Worm (Caenorhabditis elegans) whole organism, L1 larva: Measurements from ENCODE around the gene nhr-19.

ENCODE experiments used
- C04F5.9 ChIP-seq: sonication (generic microtip); optimal IDR thresholded peaks from 2 replicates; lab custom pipeline; 2016; ENCODE audit warnings: missing genetic modification characterization, missing compliant biosample characterization
- C34B4.2 ChIP-seq: sonication (generic microtip); optimal IDR thresholded peaks from 2 replicates; lab custom pipeline; 2017; ENCODE audit warnings: mild to moderate bottlenecking, missing genetic modification characterization, missing compliant biosample characterization
- Y116A8C.19 ChIP-seq: sonication (generic microtip); optimal IDR thresholded peaks from 2 replicates; lab custom pipeline; 2016; ENCODE audit warnings: missing compliant biosample characterization, missing genetic modification characterization, borderline replicate concordance
- aha-1 ChIP-seq: fragments of 150-350 bp; optimal IDR thresholded peaks from 2 replicates; lab custom pipeline; 2014; ENCODE audit warnings: missing biosample characterization, missing genetic modification characterization
- aly-2 ChIP-seq: fragments of 150-350 bp; optimal IDR thresholded peaks from 2 replicates; lab custom pipeline; 2014; ENCODE audit warnings: missing biosample characterization, missing genetic modification characterization
- ama-1 ChIP-seq: fragments of 150-350 bp; optimal IDR thresholded peaks from 2 replicates; lab custom pipeline; 2014
- ceh-63 ChIP-seq: fragments of 200-800 bp; sonication (Bioruptor generic); optimal IDR thresholded peaks from 2 replicates; lab custom pipeline; 2018; ENCODE audit warnings: mild to moderate bottlenecking, missing genetic modification characterization, missing compliant biosample characterization
- ceh-90 ChIP-seq: sonication (generic microtip); optimal IDR thresholded peaks from 2 replicates; lab custom pipeline; 2016; ENCODE audit warnings: missing genetic modification characterization, missing compliant biosample characterization
- ces-1 ChIP-seq: fragments of 150-350 bp; optimal IDR thresholded peaks from 2 replicates; lab custom pipeline; 2014; ENCODE audit warnings: missing biosample characterization, missing genetic modification reagents, missing genetic modification characterization
- dsc-1 ChIP-seq: sonication (generic microtip); optimal IDR thresholded peaks from 2 replicates; lab custom pipeline; 2016; ENCODE audit warnings: mild to moderate bottlenecking, missing genetic modification characterization, missing compliant biosample characterization
- efl-1 ChIP-seq, 4 experiments: fragments of 150-350 bp; optimal IDR thresholded peaks in 3 of 4; peaks in 1 of 4; 1 replicate in 1 of 4; 2 replicates in 3 of 4; lab custom pipeline; 2014; ENCODE audit warnings: missing biosample characterization in 2 of 4, missing genetic modification characterization in 2 of 4, missing genetic modification reagents in 2 of 4
- efl-3 ChIP-seq: fragments of 200-800 bp; sonication (Bioruptor generic); optimal IDR thresholded peaks from 2 replicates; lab custom pipeline; 2018; ENCODE audit warnings: mild to moderate bottlenecking, missing genetic modification characterization, missing compliant biosample characterization
- egl-13 ChIP-seq: sonication (generic microtip); optimal IDR thresholded peaks from 2 replicates; lab custom pipeline; 2016; ENCODE audit warnings: missing genotype, missing genetic modification reagents, missing genetic modification characterization, missing compliant biosample characterization
- egl-27 ChIP-seq, 2 experiments: fragments of 150-350 bp in 1 of 2; sonication (generic microtip); optimal IDR thresholded peaks; 3 replicates each; lab custom pipeline; 2017 to 2018; ENCODE audit warnings: missing biosample characterization in 2 of 2, missing genetic modification characterization in 2 of 2, missing genetic modification reagents in 2 of 2
- elt-3 ChIP-seq, 6 experiments: fragments of 150-350 bp in 1 of 6; sonication (generic microtip); optimal IDR thresholded peaks; 2 replicates each; lab custom pipeline; 2017 to 2018; ENCODE audit warnings: missing biosample characterization in 6 of 6, missing genetic modification characterization in 6 of 6, inconsistent platforms in 1 of 6
- ets-5 ChIP-seq: fragments of 200-800 bp; sonication (Bioruptor generic); IDR thresholded peaks from 2 replicates; pipeline ENCODE4 v1.3.6; 2022; ENCODE audit warnings: missing genetic modification characterization, missing compliant biosample characterization
- fkh-10 ChIP-seq: sonication (generic microtip); optimal IDR thresholded peaks from 2 replicates; lab custom pipeline; 2017; ENCODE audit warnings: missing biosample characterization, missing genetic modification reagents, missing genetic modification characterization
- fkh-8 ChIP-seq: sonication (generic microtip); optimal IDR thresholded peaks from 2 replicates; lab custom pipeline; 2016; ENCODE audit warnings: mild to moderate bottlenecking, missing genetic modification characterization, missing compliant biosample characterization
- fos-1 ChIP-seq: fragments of 150-350 bp; optimal IDR thresholded peaks from 2 replicates; lab custom pipeline; 2014; ENCODE audit warnings: missing biosample characterization, missing genetic modification characterization
- hlh-4 ChIP-seq: sonication (generic microtip); optimal IDR thresholded peaks from 2 replicates; lab custom pipeline; 2016; ENCODE audit warnings: mild to moderate bottlenecking, missing genetic modification characterization, missing compliant biosample characterization
- hpl-2 ChIP-seq: fragments of 150-350 bp; optimal IDR thresholded peaks from 2 replicates; lab custom pipeline; 2014; ENCODE audit warnings: missing biosample characterization, missing genetic modification reagents, missing genetic modification characterization
- irx-1 ChIP-seq: sonication (generic microtip); optimal IDR thresholded peaks from 2 replicates; lab custom pipeline; 2016; ENCODE audit warnings: missing genetic modification characterization, missing compliant biosample characterization
- isw-1 ChIP-seq: fragments of 200-800 bp; sonication (Bioruptor generic); IDR thresholded peaks from 2 replicates; pipeline ENCODE4 v1.3.6; 2022; ENCODE audit warnings: missing genetic modification characterization, missing compliant biosample characterization
- lin-13 ChIP-seq: fragments of 150-350 bp; optimal IDR thresholded peaks from 2 replicates; lab custom pipeline; 2014; ENCODE audit warnings: missing biosample characterization, missing genetic modification reagents, missing genetic modification characterization
- lin-14 ChIP-seq: fragments of 200-800 bp; sonication (Bioruptor generic); optimal IDR thresholded peaks from 2 replicates; lab custom pipeline; 2018; ENCODE audit warnings: mild to moderate bottlenecking, missing genetic modification characterization, moderate library complexity, missing compliant biosample characterization
- lin-15B ChIP-seq: fragments of 150-350 bp; sonication (generic microtip); optimal IDR thresholded peaks from 3 replicates; lab custom pipeline; 2014; ENCODE audit warnings: missing biosample characterization, missing genetic modification characterization
- lin-35 ChIP-seq, 2 experiments: fragments of 150-350 bp; optimal IDR thresholded peaks; 2 replicates each; lab custom pipeline; 2014; ENCODE audit warnings: missing biosample characterization in 2 of 2, missing genetic modification characterization in 2 of 2, missing genetic modification reagents in 2 of 2
- lsy-2 ChIP-seq, 2 experiments: fragments of 150-350 bp; optimal IDR thresholded peaks; 2 replicates each; lab custom pipeline; 2014; ENCODE audit warnings: missing biosample characterization in 2 of 2, missing genetic modification characterization in 2 of 2
- mdl-1 ChIP-seq, 2 experiments: fragments of 150-350 bp; optimal IDR thresholded peaks; 2 replicates each; lab custom pipeline; 2014 to 2017; ENCODE audit warnings: missing biosample characterization in 2 of 2, missing genetic modification characterization in 2 of 2, inconsistent platforms in 1 of 2
- mef-2 ChIP-seq: fragments of 150-350 bp; optimal IDR thresholded peaks from 2 replicates; lab custom pipeline; 2014; ENCODE audit warnings: missing biosample characterization, missing genetic modification characterization
- mep-1 ChIP-seq: fragments of 150-350 bp; optimal IDR thresholded peaks from 2 replicates; lab custom pipeline; 2014; ENCODE audit warnings: missing biosample characterization, missing genetic modification characterization
- nhr-11 ChIP-seq: fragments of 150-350 bp; optimal IDR thresholded peaks from 2 replicates; lab custom pipeline; 2014; ENCODE audit warnings: missing biosample characterization, missing genetic modification characterization
- nhr-19 ChIP-seq: fragments of 200-800 bp; sonication (Bioruptor generic); conservative IDR thresholded peaks from 2 replicates; pipeline ENCODE4 v1.3.6; 2022; ENCODE audit warnings: missing genetic modification characterization, missing compliant biosample characterization
- nhr-28 ChIP-seq: fragments of 150-350 bp; optimal IDR thresholded peaks from 2 replicates; lab custom pipeline; 2014; ENCODE audit warnings: missing biosample characterization, missing genetic modification characterization
- nhr-47 ChIP-seq: sonication (generic microtip); optimal IDR thresholded peaks from 2 replicates; lab custom pipeline; 2016; ENCODE audit warnings: mild to moderate bottlenecking, missing genetic modification characterization, moderate library complexity, missing compliant biosample characterization
- nhr-71 ChIP-seq: sonication (generic microtip); optimal IDR thresholded peaks from 2 replicates; lab custom pipeline; 2016; ENCODE audit warnings: mild to moderate bottlenecking, missing genetic modification characterization, moderate library complexity, missing compliant biosample characterization
- nhr-77 ChIP-seq: fragments of 150-350 bp; optimal IDR thresholded peaks from 2 replicates; lab custom pipeline; 2014; ENCODE audit warnings: missing biosample characterization, missing genetic modification characterization
- nhr-85 ChIP-seq: sonication (generic microtip); peaks from one replicate; lab custom pipeline; 2016; ENCODE audit warnings: missing genetic modification characterization, inconsistent platforms, missing compliant biosample characterization
- pag-3 ChIP-seq: sonication (generic microtip); optimal IDR thresholded peaks from 2 replicates; lab custom pipeline; 2017; ENCODE audit warnings: missing genetic modification characterization, mild to moderate bottlenecking, missing compliant biosample characterization, antibody characterized with exemption, borderline replicate concordance; ENCODE audit not compliant: insufficient read depth
- pax-3 ChIP-seq: fragments of 200-800 bp; sonication (Bioruptor generic); optimal IDR thresholded peaks from 2 replicates; lab custom pipeline; 2018; ENCODE audit warnings: mild to moderate bottlenecking, missing genetic modification characterization, moderate library complexity, missing compliant biosample characterization
- pqm-1 ChIP-seq: sonication (generic microtip); optimal IDR thresholded peaks from 3 replicates; lab custom pipeline; 2017; ENCODE audit warnings: missing biosample characterization, missing genetic modification characterization
- skn-1 ChIP-seq: fragments of 150-350 bp; optimal IDR thresholded peaks from 2 replicates; lab custom pipeline; 2014; ENCODE audit warnings: missing biosample characterization, missing genetic modification characterization
- snu-23 ChIP-seq: sonication (generic microtip); optimal IDR thresholded peaks from 2 replicates; lab custom pipeline; 2016; ENCODE audit warnings: missing genetic modification characterization, missing compliant biosample characterization
- sup-37 ChIP-seq: fragments of 200-800 bp; sonication (Bioruptor generic); optimal IDR thresholded peaks from 2 replicates; lab custom pipeline; 2018; ENCODE audit warnings: mild to moderate bottlenecking, missing genetic modification characterization, missing compliant biosample characterization
- swsn-7 ChIP-seq: sonication (generic microtip); optimal IDR thresholded peaks from 2 replicates; lab custom pipeline; 2016; ENCODE audit warnings: missing genetic modification characterization, missing compliant biosample characterization
- tlp-1 ChIP-seq: fragments of 150-350 bp; optimal IDR thresholded peaks from 2 replicates; lab custom pipeline; 2014; ENCODE audit warnings: missing biosample characterization, missing genetic modification characterization
- unc-130 ChIP-seq: fragments of 150-350 bp; optimal IDR thresholded peaks from 2 replicates; lab custom pipeline; 2017; ENCODE audit warnings: missing biosample characterization, missing genetic modification characterization, inconsistent platforms
- unc-62 ChIP-seq: fragments of 150-350 bp; optimal IDR thresholded peaks from 2 replicates; lab custom pipeline; 2014; ENCODE audit warnings: missing biosample characterization, missing genetic modification reagents, missing genetic modification characterization
- unc-86 ChIP-seq: sonication (generic microtip); optimal IDR thresholded peaks from 2 replicates; lab custom pipeline; 2016; ENCODE audit warnings: missing genetic modification characterization, missing compliant biosample characterization
- unc-98 ChIP-seq: fragments of 200-800 bp; sonication (Bioruptor generic); IDR thresholded peaks from 2 replicates; pipeline ENCODE4 v1.3.6; 2022; ENCODE audit warnings: missing genetic modification characterization, missing compliant biosample characterization
- xbp-1 ChIP-seq: sonication (generic microtip); optimal IDR thresholded peaks from 2 replicates; lab custom pipeline; 2016; ENCODE audit warnings: missing genetic modification characterization, missing compliant biosample characterization
- zip-4 ChIP-seq: fragments of 200-800 bp; sonication (Bioruptor generic); optimal IDR thresholded peaks from 2 replicates; lab custom pipeline; 2018; ENCODE audit warnings: mild to moderate bottlenecking, missing genetic modification characterization, moderate library complexity, missing compliant biosample characterization
- ztf-11 ChIP-seq, 2 experiments: sonication (generic microtip); optimal IDR thresholded peaks; 2 replicates each; lab custom pipeline; 2016 to 2017; ENCODE audit warnings: missing genetic modification characterization in 2 of 2, missing biosample characterization in 1 of 2, missing compliant biosample characterization in 1 of 2

Gene nhr-19

ce11 chrII:9646122-9646555, 40.8 kb upstream of the nhr-19 start:
- TF ChIP-seq hlh-4 (tag; lab: Kevin White, UChicago) (no peak), mdl-1 (tag; optimal IDR thresholded peaks at IDR 0.05; lab: Kevin White, UChicago) (peak in 1 of 2 experiments; percentile 75), nhr-19 (peak; percentile 60), swsn-7 (tag; lab: Kevin White, UChicago) (peak; percentile 70), egl-27 (tag; optimal IDR thresholded peaks at IDR 0.05; lab: Kevin White, UChicago) (no peak), nhr-11 (tag; lab: Kevin White, UChicago) (peak; percentile 56), ets-5 (GFP tag; lab: Robert Waterston, UW) (no peak), lin-35 (GFP tag; optimal IDR thresholded peaks at IDR 0.05; lab: Kevin White, UChicago) (peak; percentile 52 to 68), xbp-1 (peak; percentile 55), mef-2 (tag; lab: Kevin White, UChicago) (no peak), nhr-71 (peak; percentile 83), ztf-11 (tag; optimal IDR thresholded peaks at IDR 0.05; lab: Kevin White, UChicago) (peak in 1 of 2 experiments; percentile 73), lin-13 (peak; percentile 29), mep-1 (tag; lab: Kevin White, UChicago) (peak; percentile 90), isw-1 (peak; percentile 6; the same call in 1 of the 2 replicates), fkh-10 (GFP tag; lab: Kevin White, UChicago) (no peak), elt-3 (tag; optimal IDR thresholded peaks at IDR 0.05; lab: Kevin White, UChicago) (peak in 2 of 6 experiments; percentile 33 to 59), nhr-47 (tag; lab: Kevin White, UChicago) (peak; percentile 60), hpl-2 (GFP tag; lab: Kevin White, UChicago) (no peak), lin-14 (GFP tag; lab: Kevin White, UChicago) (peak; percentile 97), pax-3 (tag; lab: Kevin White, UChicago) (peak; percentile 34), pag-3 (peak; percentile 24), efl-3 (GFP tag; lab: Kevin White, UChicago) (no peak), lin-15B (tag; lab: Kevin White, UChicago) (no peak), fos-1 (tag; lab: Kevin White, UChicago) (peak; percentile 53), C04F5.9 (no peak), C34B4.2 (tag; lab: Kevin White, UChicago) (no peak), sup-37 (no peak), lsy-2 (tag; optimal IDR thresholded peaks at IDR 0.05; lab: Kevin White, UChicago) (peak; percentile 70 to 82), efl-1 (optimal IDR thresholded peaks at IDR 0.05; lab: Kevin White, UChicago) (peak; percentile 70 to 76), efl-1 (GFP tag; optimal IDR thresholded peaks at IDR 0.05 in 1 of 2; lab: Kevin White, UChicago) (peak; percentile 9 to 86), snu-23 (GFP tag; lab: Kevin White, UChicago) (peak; percentile 78), irx-1 (tag; lab: Kevin White, UChicago) (peak; percentile 41), unc-62 (GFP tag; lab: Kevin White, UChicago) (no peak), unc-86 (peak; percentile 52), nhr-77 (tag; lab: Kevin White, UChicago) (peak; percentile 59), Y116A8C.19 (no peak), tlp-1 (no peak), skn-1 (tag; lab: Kevin White, UChicago) (peak; percentile 56), nhr-28 (tag; lab: Kevin White, UChicago) (no peak), unc-98 (GFP tag; lab: Robert Waterston, UW) (no peak), ceh-90 (no peak), unc-130 (no peak), pqm-1 (tag; lab: Kevin White, UChicago) (no peak), aly-2 (no peak), ces-1 (GFP tag; lab: Kevin White, UChicago) (no peak), ceh-63 (no peak), ama-1 (lab: Kevin White, UChicago) (peak; percentile 82), egl-13 (tag; lab: Kevin White, UChicago) (no peak), aha-1 (tag; lab: Kevin White, UChicago) (no peak), nhr-85 (peak; percentile 90), zip-4 (GFP tag; lab: Kevin White, UChicago) (no peak), dsc-1 (tag; lab: Kevin White, UChicago) (no peak), fkh-8 (peak; percentile 23)
